Fruit fly (Drosophila melanogaster): ENCODE measurements around the gene mei-217.

Gene mei-217

DNA sequence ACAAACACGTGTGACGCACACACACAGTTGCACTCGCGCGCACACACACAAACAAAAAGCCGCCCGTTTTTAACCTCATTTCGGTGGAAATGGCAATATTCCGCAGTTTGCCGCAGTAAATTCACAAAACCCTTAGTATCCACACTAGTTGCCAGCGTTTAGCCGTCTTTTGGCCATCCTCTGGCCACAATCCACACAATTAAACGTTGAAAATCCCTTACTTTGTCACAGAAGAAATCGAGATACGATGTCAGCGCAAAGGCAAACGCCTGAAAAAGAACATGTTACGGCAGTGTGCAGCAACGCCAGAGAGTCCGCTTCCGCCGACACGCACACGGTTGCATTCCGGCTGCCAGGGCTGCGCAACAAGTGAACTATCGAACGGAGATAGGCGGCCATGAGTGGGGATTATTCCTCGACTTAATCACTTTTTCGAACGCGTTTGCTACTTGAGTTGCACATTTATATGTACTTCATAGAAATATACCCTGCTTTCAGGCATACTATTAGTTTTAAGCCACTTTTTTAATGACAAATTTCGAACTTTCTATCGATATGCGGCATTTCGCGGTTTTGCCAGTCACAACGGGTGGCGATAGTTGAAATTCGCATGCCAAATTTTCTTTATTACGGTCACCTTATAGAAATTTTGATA lies 5.3 kb upstream of the mei-217 start, which contains the start of gene RpS5a (continued):
- TF ChIP-seq CG31627 (GFP tag; optimal IDR thresholded peaks at IDR 0.05) (peak; percentile 79), Ets96B (tag; optimal IDR thresholded peaks at IDR 0.05) (peak; percentile 21), svp (GFP tag) (peak; percentile 53), fd59A (GFP tag; optimal IDR thresholded peaks at IDR 0.05) (peak; percentile 63), CG1621 (tag; optimal IDR thresholded peaks at IDR 0.05) (peak; percentile 54), dac (GFP tag; optimal IDR thresholded peaks at IDR 0.05) (peak; percentile 57), Smox (GFP tag; optimal IDR thresholded peaks at IDR 0.05) (peak; percentile 67), Hr39 (GFP tag; optimal IDR thresholded peaks at IDR 0.05) (peak; percentile 79), CG3032 (tag; optimal IDR thresholded peaks at IDR 0.05) (peak; percentile 66), CG6276 (GFP tag; optimal IDR thresholded peaks at IDR 0.05) (no peak), CG11902 (GFP tag; optimal IDR thresholded peaks at IDR 0.05) (peak; percentile 65), CG6792 (GFP tag; optimal IDR thresholded peaks at IDR 0.05) (peak; percentile 69), CG32006 (GFP tag; optimal IDR thresholded peaks at IDR 0.05) (peak; percentile 46), spab (GFP tag; optimal IDR thresholded peaks at IDR 0.05) (peak; percentile 43), net (GFP tag; optimal IDR thresholded peaks at IDR 0.05) (peak; percentile 84), CG8319 (GFP tag; optimal IDR thresholded peaks at IDR 0.05) (peak; percentile 80), Hr38 (GFP tag; optimal IDR thresholded peaks at IDR 0.05) (no peak), CG4318 (GFP tag; optimal IDR thresholded peaks at IDR 0.05) (no peak)

DNA sequence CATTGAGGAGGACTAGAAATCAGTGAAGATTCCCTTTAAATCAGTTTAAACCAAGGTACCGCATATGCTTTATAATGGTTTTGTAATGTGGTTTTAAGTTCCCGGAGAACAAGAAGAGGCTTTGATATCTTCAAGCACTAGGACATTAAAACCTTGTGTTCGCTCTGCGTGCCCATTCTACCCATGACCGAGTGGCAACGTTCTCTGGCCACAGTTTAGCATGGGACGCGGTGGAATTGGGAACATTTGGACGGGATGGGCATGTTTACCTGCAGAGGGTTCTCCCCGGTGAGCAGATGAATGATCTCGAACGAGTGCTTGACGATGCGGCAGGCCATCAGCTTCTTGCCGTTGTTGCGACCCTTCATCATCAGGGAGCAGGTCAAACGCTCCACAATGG lies 3.7 kb upstream of the mei-217 start:
- TF ChIP-seq Eip78C (GFP tag) (no peak), dsx (GFP tag; optimal IDR thresholded peaks at IDR 0.05; ENCODE audit: poor library complexity, severe bottlenecking) (no peak), Blimp-1 (GFP tag; optimal IDR thresholded peaks at IDR 0.05) (no peak), CG8632 (GFP tag; optimal IDR thresholded peaks at IDR 0.05) (no peak), fkh (GFP tag; optimal IDR thresholded peaks at IDR 0.05) (no peak), Eip75B (GFP tag; optimal IDR thresholded peaks at IDR 0.05) (no peak), acj6 (GFP tag; optimal IDR thresholded peaks at IDR 0.05) (no peak), CG6792 (GFP tag; optimal IDR thresholded peaks at IDR 0.05) (no peak), CG15336 (GFP tag; IDR thresholded peaks at IDR 0.05) (no peak), CG9139 (GFP tag; optimal IDR thresholded peaks at IDR 0.05) (no peak), CG3032 (tag; optimal IDR thresholded peaks at IDR 0.05) (no peak), CG6163 (GFP tag; IDR thresholded peaks at IDR 0.05) (no peak), ss (GFP tag; optimal IDR thresholded peaks at IDR 0.05) (no peak), OdsH (GFP tag; optimal IDR thresholded peaks at IDR 0.05) (no peak), CG10631 (GFP tag; optimal IDR thresholded peaks at IDR 0.05) (no peak)

DNA sequence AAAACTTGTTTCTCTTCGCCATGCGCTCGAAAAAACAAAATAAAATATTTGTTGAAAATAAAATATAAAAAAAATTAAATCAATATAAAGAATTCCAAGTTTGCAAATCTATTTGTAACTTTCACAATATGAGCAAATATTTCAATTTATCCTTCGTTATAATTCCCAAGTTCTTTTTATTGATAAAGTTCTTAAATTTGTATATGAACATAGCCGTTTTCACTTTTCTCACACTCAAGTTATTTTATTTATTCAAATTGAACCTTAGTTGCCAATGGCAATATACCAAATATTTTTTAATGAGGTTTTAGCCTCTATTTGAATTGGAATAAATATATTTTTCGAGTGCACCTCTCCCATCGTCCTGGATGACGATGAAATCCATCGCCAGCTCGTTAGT lies 10.1 kb downstream of the mei-217 start:
- TF ChIP-seq net (GFP tag; optimal IDR thresholded peaks at IDR 0.05) (no peak), CG15336 (GFP tag; IDR thresholded peaks at IDR 0.05) (peak; percentile 47)

DNA sequence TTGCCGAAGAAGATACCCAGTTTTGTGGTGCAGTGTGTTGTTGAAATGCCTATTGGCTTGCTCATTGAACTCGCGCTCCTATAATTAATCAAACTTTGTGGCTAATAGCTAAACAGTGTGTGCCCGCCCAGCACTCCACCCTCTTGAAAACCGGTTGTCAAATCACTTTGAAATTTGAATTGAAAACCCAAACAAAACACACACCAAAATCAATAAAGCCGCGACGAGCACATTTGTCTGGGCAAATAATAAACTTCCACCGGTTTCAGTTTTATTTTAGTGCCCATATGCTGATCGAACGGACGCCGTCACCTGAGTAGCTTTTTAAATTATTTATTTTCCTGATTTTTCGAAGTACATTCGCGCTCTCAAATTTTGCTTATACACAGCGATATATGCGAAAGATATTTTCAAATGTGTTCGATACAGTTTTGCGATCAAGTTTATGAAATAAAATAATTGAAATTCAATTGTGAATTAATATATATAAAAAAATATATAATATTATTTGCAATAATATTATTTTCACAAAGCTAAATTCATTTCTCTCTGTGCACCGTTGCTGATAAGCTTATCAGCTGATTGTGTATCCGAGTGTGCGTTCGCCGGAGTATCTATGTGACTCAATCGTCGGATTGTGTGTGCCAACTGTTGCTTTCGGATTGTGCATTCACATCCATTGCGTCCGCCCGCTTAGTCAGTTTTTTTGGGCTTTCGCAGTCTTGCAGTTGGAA lies 12.9 kb downstream of the mei-217 start:
- TF ChIP-seq fkh (GFP tag; optimal IDR thresholded peaks at IDR 0.05) (peak; percentile 91), CG8119 (GFP tag; IDR thresholded peaks at IDR 0.05) (peak; percentile 76), CG11294 (GFP tag; IDR thresholded peaks at IDR 0.05) (0 out of 2 replicates have a peak, but pooled peaks have one; percentile 31), lz (GFP tag; optimal IDR thresholded peaks at IDR 0.05) (no peak), CG10631 (GFP tag; optimal IDR thresholded peaks at IDR 0.05) (peak; percentile 47), Hr38 (GFP tag; optimal IDR thresholded peaks at IDR 0.05) (no peak), dsx (GFP tag; optimal IDR thresholded peaks at IDR 0.05; ENCODE audit: poor library complexity, severe bottlenecking) (no peak), pdm3 (GFP tag; optimal IDR thresholded peaks at IDR 0.05) (peak; percentile 28), acj6 (GFP tag; optimal IDR thresholded peaks at IDR 0.05) (peak; percentile 58), CG9139 (GFP tag; optimal IDR thresholded peaks at IDR 0.05) (no peak), CG6808 (GFP tag; optimal IDR thresholded peaks at IDR 0.05) (no peak), CG6276 (GFP tag; optimal IDR thresholded peaks at IDR 0.05) (peak; percentile 69), CG7368 (GFP tag; optimal IDR thresholded peaks at IDR 0.05) (no peak), achi (GFP tag; optimal IDR thresholded peaks at IDR 0.05) (no peak), spab (GFP tag; optimal IDR thresholded peaks at IDR 0.05) (no peak), Smox (GFP tag; optimal IDR thresholded peaks at IDR 0.05) (no peak), Hr39 (GFP tag; optimal IDR thresholded peaks at IDR 0.05) (no peak), OdsH (GFP tag; optimal IDR thresholded peaks at IDR 0.05) (peak; percentile 63), CG34406 (GFP tag; optimal IDR thresholded peaks at IDR 0.05) (peak; percentile 68), esn (GFP tag; optimal IDR thresholded peaks at IDR 0.05) (peak; percentile 53), eg (GFP tag; IDR thresholded peaks at IDR 0.05) (no peak; the same call in 2 of the 3 replicates), Sox15 (GFP tag; optimal IDR thresholded peaks at IDR 0.05) (peak; percentile 4), net (GFP tag; optimal IDR thresholded peaks at IDR 0.05) (peak; percentile 55), Ets21C (GFP tag; optimal IDR thresholded peaks at IDR 0.05) (no peak)
